Fruit fly (Drosophila melanogaster) whole organism: ENCODE measurements around the gene dsx.

ENCODE experiments used
- CG8478 ChIP-seq: fragments of >200 bp; optimal IDR thresholded peaks from 2 replicates; lab custom pipeline; 2018; ENCODE audit warnings: inconsistent platforms
- Dll ChIP-seq: fragments of >200 bp; optimal IDR thresholded peaks from 2 replicates; lab custom pipeline; 2017
- psq ChIP-seq: fragments of >200 bp; optimal IDR thresholded peaks from 2 replicates; lab custom pipeline; 2017
- usp ChIP-seq: fragments of >200 bp; optimal IDR thresholded peaks from 2 replicates; lab custom pipeline; 2017; ENCODE audit warnings: missing biosample characterization, missing genetic modification characterization, mixed read lengths

- TF ChIP-seq CG8478 (lab: Kevin White, UChicago), result no peak
- TF ChIP-seq Dll (lab: Kevin White, UChicago), result no peak
- no peak for TF ChIP-seq psq (lab: Kevin White, UChicago)
- no peak for TF ChIP-seq usp (GFP tag; lab: Kevin White, UChicago)
Measured at dm6 chr3R:7944699-7945349, 22.4 kb downstream of the dsx start.
